Worm (Caenorhabditis elegans): ENCODE measurements around the gene ins-17.

Gene ins-17

ce11 chrIII:4515173-4515572 lies 37.8 kb upstream of the ins-17 start:
- TF ChIP-seq ceh-27 (GFP tag; optimal IDR thresholded peaks at IDR 0.05): no peak
- TF ChIP-seq efl-1 (GFP tag; optimal IDR thresholded peaks at IDR 0.05): no peak
- TF ChIP-seq Y79H2A.3 (GFP tag; conservative IDR thresholded peaks at IDR 0.05): no peak
- TF ChIP-seq ztf-18 (tag; optimal IDR thresholded peaks at IDR 0.05): no peak
- TF ChIP-seq ztf-25 (GFP tag; IDR thresholded peaks at IDR 0.05): no peak
- TF ChIP-seq lin-35 (GFP tag; optimal IDR thresholded peaks at IDR 0.05): no peak
- no peak for TF ChIP-seq xnd-1 (tag; optimal IDR thresholded peaks at IDR 0.05)
- TF ChIP-seq C06A6.2 (GFP tag; conservative IDR thresholded peaks at IDR 0.05): no peak
- no peak for TF ChIP-seq lin-54 (GFP tag; optimal IDR thresholded peaks at IDR 0.05)
- no peak for TF ChIP-seq nhr-120 (GFP tag; IDR thresholded peaks at IDR 0.05)
- no peak for TF ChIP-seq rcor-1 (GFP tag; IDR thresholded peaks at IDR 0.05)
- no peak for TF ChIP-seq ceh-91 (GFP tag; IDR thresholded peaks at IDR 0.05)

- TF ChIP-seq unc-62 (GFP tag; optimal IDR thresholded peaks at IDR 0.05): no peak
- TF ChIP-seq T26A5.8 (tag; optimal IDR thresholded peaks at IDR 0.05): no peak
- TF ChIP-seq him-1 (tag; optimal IDR thresholded peaks at IDR 0.05): no peak
- TF ChIP-seq let-526 (GFP tag; IDR thresholded peaks at IDR 0.05): no peak
- TF ChIP-seq attf-5 (GFP tag; optimal IDR thresholded peaks at IDR 0.05): no peak
- no peak for TF ChIP-seq ztf-6 (GFP tag; IDR thresholded peaks at IDR 0.05)
- TF ChIP-seq madf-8 (GFP tag; conservative IDR thresholded peaks at IDR 0.05): no peak
- TF ChIP-seq tbp1 (GFP tag; optimal IDR thresholded peaks at IDR 0.05): no peak
- TF ChIP-seq somi-1 (GFP tag; optimal IDR thresholded peaks at IDR 0.05): no peak
Measured at ce11 chrIII:4513926-4514325, 36.6 kb upstream of the ins-17 start.

ce11 chrIII:4508064-4508905 lies 30.9 kb upstream of the ins-17 start, which contains the start of the genes cct-5 and F25F2.1:
TSS of gene cct-5 (minus strand) at chrIII:4508114.
TSS of gene F25F2.1 (plus strand) at chrIII:4508855.
- TF ChIP-seq rpc-1 (optimal IDR thresholded peaks at IDR 0.05) (no peak), rpc-1 (tag; optimal IDR thresholded peaks at IDR 0.05) (no peak), cebp-2 (GFP tag; IDR thresholded peaks at IDR 0.05) (no peak), nhr-120 (GFP tag; IDR thresholded peaks at IDR 0.05) (no peak), B0019.2 (GFP tag; conservative IDR thresholded peaks at IDR 0.05) (peak; percentile 88), Y56A3A.18 (GFP tag; IDR thresholded peaks at IDR 0.05) (no peak), Y95B8A.8 (GFP tag; IDR thresholded peaks at IDR 0.05) (0 out of 2 replicates have a peak, but pooled peaks have one; percentile 62), aptf-2 (GFP tag; conservative IDR thresholded peaks at IDR 0.05) (no peak), snpc-1.3 (tag; optimal IDR thresholded peaks at IDR 0.05; ENCODE audit: insufficient read depth) (peak; percentile 86), let-607 (tag; optimal IDR thresholded peaks at IDR 0.05) (no peak), rcor-1 (GFP tag; IDR thresholded peaks at IDR 0.05) (peak; percentile 80), cebp-1 (GFP tag; IDR thresholded peaks at IDR 0.05) (no peak; the same call in 1 of the 2 replicates), cebp-1 (tag; optimal IDR thresholded peaks at IDR 0.05) (no peak), unc-62 (GFP tag; optimal IDR thresholded peaks at IDR 0.05) (no peak), ztf-18 (tag; optimal IDR thresholded peaks at IDR 0.05) (peak; percentile 79), efl-1 (GFP tag; optimal IDR thresholded peaks at IDR 0.05) (peak; percentile 97), tlf-1 (GFP tag; optimal IDR thresholded peaks at IDR 0.05) (peak; percentile 90), sea-2 (GFP tag; IDR thresholded peaks at IDR 0.05) (no peak), let-526 (GFP tag; IDR thresholded peaks at IDR 0.05) (no peak), ztf-26 (tag; optimal IDR thresholded peaks at IDR 0.05) (no peak), hrde-1 (tag; optimal IDR thresholded peaks at IDR 0.05; ENCODE audit: borderline replicate concordance) (peak; percentile 24), ceh-100 (GFP tag; IDR thresholded peaks at IDR 0.05) (no peak), T26A5.8 (tag; optimal IDR thresholded peaks at IDR 0.05) (no peak), T07F8.4 (tag; optimal IDR thresholded peaks at IDR 0.05) (no peak), die-1 (tag; optimal IDR thresholded peaks at IDR 0.05) (no peak), lin-54 (GFP tag; optimal IDR thresholded peaks at IDR 0.05) (peak; percentile 95), fkh-3 (tag; optimal IDR thresholded peaks at IDR 0.05) (no peak), egl-44 (GFP tag; IDR thresholded peaks at IDR 0.05) (no peak), ztf-28 (GFP tag; IDR thresholded peaks at IDR 0.05) (peak; percentile 43; the same call in 1 of the 2 replicates), mcd-1 (GFP tag; IDR thresholded peaks at IDR 0.05) (no peak; the same call in 1 of the 2 replicates), rec-8 (tag; optimal IDR thresholded peaks at IDR 0.05) (no peak)

All from whole organism, young adult.